Worm (Caenorhabditis elegans) whole organism, early embryonic: ENCODE results near the gene T01G1.4.
"Not testable (repeated sequence)": the region's sequence is repeated elsewhere in the genome, so short reads cannot be mapped to it uniquely, and the experiment has no call there.

ENCODE experiments used
- B0310.2 ChIP-seq: sonication (generic microtip); optimal IDR thresholded peaks from 2 replicates; lab custom pipeline; 2016; ENCODE audit warnings: mild to moderate bottlenecking, missing genetic modification characterization, missing compliant biosample characterization
- F13C5.2 ChIP-seq: sonication (generic microtip); optimal IDR thresholded peaks from 2 replicates; lab custom pipeline; 2017; ENCODE audit warnings: mild to moderate bottlenecking, missing genetic modification characterization, inconsistent platforms, missing compliant biosample characterization
- ama-1 ChIP-seq: fragments of 150-350 bp; optimal IDR thresholded peaks from 2 replicates; lab custom pipeline; 2014
- ceh-13 ChIP-seq: fragments of 200-800 bp; sonication (Bioruptor generic); optimal IDR thresholded peaks from 2 replicates; lab custom pipeline; 2018; ENCODE audit warnings: mild to moderate bottlenecking, missing genetic modification characterization, missing compliant biosample characterization
- ets-7 ChIP-seq: sonication (generic microtip); optimal IDR thresholded peaks from 2 replicates; lab custom pipeline; 2016; ENCODE audit warnings: missing genotype, missing genetic modification characterization, missing compliant biosample characterization
- flt-1 ChIP-seq: fragments of 200-800 bp; sonication (Bioruptor generic); IDR thresholded peaks from 2 replicates; pipeline ENCODE4 v1.3.6; 2022; ENCODE audit warnings: missing genetic modification characterization, missing compliant biosample characterization
- hmbx-1 ChIP-seq: sonication (generic microtip); optimal IDR thresholded peaks from 2 replicates; lab custom pipeline; 2016; ENCODE audit warnings: mild to moderate bottlenecking, missing genetic modification characterization, missing compliant biosample characterization
- hmg-4 ChIP-seq: fragments of 200-800 bp; sonication (Bioruptor generic); optimal IDR thresholded peaks from 2 replicates; lab custom pipeline; 2018; ENCODE audit warnings: mild to moderate bottlenecking, missing genetic modification characterization, missing compliant biosample characterization
- hnd-1 ChIP-seq: sonication (generic microtip); optimal IDR thresholded peaks from 2 replicates; lab custom pipeline; 2016; ENCODE audit warnings: missing genetic modification characterization, missing compliant biosample characterization
- tbx-11 ChIP-seq: fragments of 200-800 bp; sonication (Bioruptor generic); IDR thresholded peaks from 2 replicates; pipeline ENCODE4 v1.3.6; 2022; ENCODE audit warnings: missing genetic modification characterization, missing compliant biosample characterization
- tbx-37 ChIP-seq: fragments of 200-800 bp; sonication (Bioruptor generic); conservative IDR thresholded peaks from 2 replicates; pipeline ENCODE4 v1.3.6; 2022; ENCODE audit warnings: missing genetic modification reagents, missing genetic modification characterization, missing compliant biosample characterization
- tra-4 ChIP-seq: sonication (generic microtip); optimal IDR thresholded peaks from 2 replicates; lab custom pipeline; 2017; ENCODE audit warnings: missing genetic modification characterization, missing compliant biosample characterization

- not testable (repeated sequence) for TF ChIP-seq ceh-13 (GFP tag; lab: Kevin White, UChicago); hnd-1; ama-1; F13C5.2 (tag; lab: Kevin White, UChicago); flt-1 (GFP tag; lab: Robert Waterston, UW); tbx-37 (GFP tag; lab: Robert Waterston, UW); ets-7 (tag; lab: Kevin White, UChicago); hmbx-1; B0310.2 (tag; lab: Kevin White, UChicago); hmg-4; tra-4 (tag; lab: Kevin White, UChicago); tbx-11
Measured at ce11 chrIV:11398267-11398825, 37.0 kb upstream of the T01G1.4 start, which contains the start of gene dsl-6.
